Worm (Caenorhabditis elegans) whole organism, dauer: ENCODE results near the gene T28D9.1.

Experiments used
- unc-62 ChIP-seq: sonication (generic microtip); optimal IDR thresholded peaks from 2 replicates; lab custom pipeline; 2017; ENCODE audit warnings: missing biosample characterization, missing genetic modification reagents, missing genetic modification characterization

T28D9.1 gene

DNA sequence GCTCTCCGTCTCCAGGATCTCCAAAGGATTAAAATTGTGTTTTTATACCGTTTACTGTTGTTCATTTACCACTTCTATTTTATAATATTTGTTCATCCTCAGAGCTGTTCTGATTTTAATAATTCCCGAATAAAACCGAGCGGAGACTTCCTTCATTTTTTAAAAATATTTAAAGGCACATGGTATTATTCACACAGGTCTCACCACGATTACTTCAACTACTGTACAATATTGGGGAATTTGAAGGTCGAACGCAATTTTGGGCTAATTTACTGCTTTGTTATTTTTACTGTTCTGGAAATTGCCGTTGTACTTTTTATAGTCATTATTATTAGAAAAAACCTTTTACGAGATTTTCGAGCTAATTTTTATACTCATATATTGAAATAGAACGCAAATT is 1.0 kb upstream of the T28D9.1 start:
- no peak for TF ChIP-seq unc-62

DNA sequence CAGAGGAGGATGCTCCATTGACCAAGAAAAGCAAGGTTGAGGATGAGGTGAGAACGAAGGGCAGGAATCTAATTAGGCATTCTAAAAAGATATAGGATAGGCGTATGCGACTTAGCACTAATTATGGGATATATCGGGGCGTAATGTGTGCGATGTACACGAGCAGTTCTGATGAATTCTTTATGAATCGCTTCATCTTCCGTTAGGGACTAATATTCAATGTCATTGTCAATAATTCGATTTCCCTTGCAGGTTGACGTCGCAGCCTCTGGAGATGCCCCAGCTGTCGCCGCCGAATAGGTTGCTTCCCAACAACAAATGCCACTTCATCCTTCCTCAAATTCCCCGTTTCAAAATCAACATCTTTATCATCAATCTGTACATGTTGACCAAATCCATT is 937 bp downstream of the T28D9.1 start:
- no peak for TF ChIP-seq unc-62

DNA sequence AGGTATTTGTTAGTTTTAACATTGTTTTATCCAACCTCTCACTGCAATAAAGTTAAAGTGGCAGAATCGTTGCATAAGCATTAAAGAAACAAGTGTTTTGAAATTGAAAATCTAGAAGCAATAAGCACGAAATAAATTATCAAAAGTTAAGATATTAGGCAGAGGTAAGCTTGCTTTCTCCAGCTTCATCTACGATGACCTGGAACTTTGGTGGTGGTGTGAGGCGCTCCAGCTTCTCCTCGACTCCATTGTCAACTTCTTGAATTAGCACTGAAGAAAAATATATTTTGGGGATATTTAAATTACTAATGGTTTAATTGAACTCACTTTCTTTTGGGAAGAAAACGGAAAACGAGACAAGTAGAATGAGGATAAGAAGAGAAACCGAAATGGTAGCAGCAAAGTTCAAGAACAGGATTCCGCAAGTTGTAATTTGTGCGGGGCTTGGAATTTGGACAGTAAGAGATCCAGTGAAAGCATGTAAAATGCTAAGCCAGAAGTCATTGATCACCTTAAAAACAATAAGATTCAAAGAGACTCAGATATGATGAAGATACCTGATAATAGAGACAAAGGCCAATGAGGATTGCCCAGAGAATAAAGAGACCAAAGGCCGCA is 1.6 kb downstream of the T28D9.1 start:
- no peak for TF ChIP-seq unc-62

- TF ChIP-seq unc-62: no peak
Measured at ce11 chrII:6496496-6496895, 4.3 kb downstream of the T28D9.1 start.

- no peak for TF ChIP-seq unc-62
Measured at ce11 chrII:6497137-6497536, 4.9 kb downstream of the T28D9.1 start.

ce11 chrII:6498609-6499008 is 6.4 kb downstream of the T28D9.1 start:
- no peak for TF ChIP-seq unc-62

DNA sequence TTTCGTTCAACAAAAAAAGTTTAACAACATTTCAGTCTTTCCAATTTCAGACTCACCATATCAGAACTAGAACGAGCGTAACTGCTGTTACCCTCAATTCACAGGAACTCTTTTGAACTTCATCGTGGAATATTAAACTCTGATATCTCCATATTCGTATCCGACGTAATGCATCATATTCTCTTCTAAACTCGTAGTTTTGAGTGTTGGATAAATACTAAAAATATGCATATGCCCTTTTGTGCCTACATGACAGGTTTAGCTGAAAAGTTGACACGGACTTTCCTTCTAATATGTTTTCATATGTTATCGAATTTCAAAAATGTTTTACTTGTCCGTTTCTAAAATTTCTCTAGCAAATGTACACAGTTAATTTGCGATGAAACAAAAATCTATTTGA is 6.9 kb downstream of the T28D9.1 start, which contains the start of gene twk-49:
Gene twk-49, minus strand, starts transcription at position 101 of the 400 bp plus-strand sequence.
- TF ChIP-seq unc-62: no peak

DNA sequence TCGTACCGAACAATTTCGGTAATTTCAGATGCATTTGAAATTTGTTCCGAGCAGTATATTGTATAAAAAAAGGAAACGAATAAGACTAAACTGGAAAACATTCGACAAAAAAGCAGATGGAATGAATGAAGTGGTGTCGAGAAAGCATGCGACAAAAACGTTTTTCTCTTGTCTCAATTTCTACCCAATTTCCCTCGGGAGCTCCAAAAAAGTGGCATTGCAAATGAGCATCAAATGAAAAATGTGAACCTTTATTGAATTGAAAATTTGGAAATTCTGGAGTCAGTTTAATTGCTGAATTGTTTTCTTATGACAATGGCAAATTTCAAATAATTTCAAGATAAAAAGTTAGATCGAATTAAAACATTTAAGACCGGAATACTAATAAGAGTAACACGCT is 8.0 kb downstream of the T28D9.1 start, which contains the start of gene R05G9.5:
Gene R05G9.5, minus strand, starts transcription at position 101 of the 400 bp plus-strand sequence.
- TF ChIP-seq unc-62: no peak

- TF ChIP-seq unc-62: no peak
Measured at ce11 chrII:6501420-6501819, 9.2 kb downstream of the T28D9.1 start, which contains the start of gene R05G9.3. Gene R05G9.3, minus strand, starts transcription at chrII:6501520.

DNA sequence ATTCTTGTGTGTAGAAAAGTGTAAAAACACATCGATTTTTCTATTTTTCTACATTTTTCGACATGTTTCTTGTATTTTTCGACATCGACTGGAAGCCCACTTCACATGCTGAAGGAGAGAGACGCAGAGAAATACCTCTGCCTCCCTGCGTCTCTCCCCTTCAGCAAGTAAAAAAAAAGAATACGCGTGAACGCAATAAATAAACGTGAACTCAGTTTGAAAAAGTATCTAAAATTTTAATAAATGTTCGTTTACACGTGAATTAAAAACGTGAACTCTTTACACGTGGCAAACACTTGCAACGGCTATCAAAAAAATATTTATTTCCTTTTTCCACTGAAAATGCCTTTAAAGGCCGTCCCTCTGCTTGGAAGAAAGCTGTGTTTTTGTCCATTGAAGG is 10.6 kb downstream of the T28D9.1 start, which contains the start of gene R05G9.1:
Gene R05G9.1, plus strand, starts transcription at position 343 of the 400 bp plus-strand sequence.
- no peak for TF ChIP-seq unc-62

DNA sequence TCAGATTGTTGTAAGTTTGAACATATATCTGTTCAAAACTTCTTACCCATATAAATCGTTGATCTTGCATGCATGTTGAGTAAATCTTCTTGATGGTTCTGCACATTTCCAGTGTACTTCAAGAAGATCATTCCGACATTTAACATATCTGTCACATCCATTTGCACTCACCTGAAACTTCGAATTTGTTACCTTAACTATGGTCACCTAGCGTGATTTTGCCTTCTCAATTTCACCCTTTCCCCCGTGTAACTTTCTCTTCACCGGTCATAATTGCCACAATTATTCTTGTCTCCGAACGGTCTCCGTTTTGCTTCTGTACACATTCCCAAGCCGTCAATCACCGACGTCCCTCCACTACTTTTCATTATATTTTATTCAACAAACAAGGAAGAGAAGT is 21.2 kb downstream of the T28D9.1 start:
- TF ChIP-seq unc-62: no peak

- no peak for TF ChIP-seq unc-62
Measured at ce11 chrII:6513911-6514310, 21.7 kb downstream of the T28D9.1 start, which contains the start of gene R05G9R.1. Gene R05G9R.1, minus strand, starts transcription at chrII:6514011.

DNA sequence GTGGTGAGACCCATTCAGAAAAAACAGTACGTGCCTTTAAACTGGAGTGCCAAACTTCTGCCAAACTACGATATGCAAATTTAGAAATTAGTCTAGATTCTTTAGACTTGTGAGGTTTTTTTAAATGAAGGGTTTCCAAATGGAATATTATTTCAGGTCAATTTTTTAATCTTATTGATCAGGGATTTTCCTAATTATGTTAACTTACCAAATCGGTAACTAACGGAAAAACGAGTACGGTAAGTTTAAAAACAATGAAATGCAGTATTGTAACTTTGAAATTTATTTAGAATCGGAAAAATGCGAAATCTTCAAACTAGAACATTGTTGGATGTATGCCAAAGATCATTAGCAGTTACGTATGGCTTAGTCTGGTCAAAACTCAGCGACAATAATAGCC is 24.1 kb downstream of the T28D9.1 start, which contains the start of gene C56E6.7:
Gene C56E6.7, plus strand, starts transcription at position 301 of the 400 bp plus-strand sequence.
- TF ChIP-seq unc-62: no peak

DNA sequence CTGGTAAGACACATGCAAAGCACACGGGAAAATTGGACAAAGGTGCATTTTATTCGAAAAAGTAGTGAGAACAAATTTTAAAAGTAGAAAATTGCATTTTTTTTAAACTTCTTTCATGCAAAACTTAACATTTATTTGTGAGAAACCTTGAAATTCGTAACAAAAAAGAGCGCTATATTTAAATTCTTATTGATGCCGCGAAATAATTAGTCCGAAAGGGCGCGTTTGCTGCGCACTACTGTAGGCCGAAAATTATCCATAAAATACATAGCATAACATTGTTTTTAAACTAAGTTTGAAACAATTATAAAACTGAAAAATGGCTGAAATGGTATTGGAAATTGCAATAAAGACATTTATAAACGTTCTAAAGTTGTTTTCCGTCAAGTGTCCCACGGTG is 27.5 kb downstream of the T28D9.1 start:
- TF ChIP-seq unc-62: no peak

DNA sequence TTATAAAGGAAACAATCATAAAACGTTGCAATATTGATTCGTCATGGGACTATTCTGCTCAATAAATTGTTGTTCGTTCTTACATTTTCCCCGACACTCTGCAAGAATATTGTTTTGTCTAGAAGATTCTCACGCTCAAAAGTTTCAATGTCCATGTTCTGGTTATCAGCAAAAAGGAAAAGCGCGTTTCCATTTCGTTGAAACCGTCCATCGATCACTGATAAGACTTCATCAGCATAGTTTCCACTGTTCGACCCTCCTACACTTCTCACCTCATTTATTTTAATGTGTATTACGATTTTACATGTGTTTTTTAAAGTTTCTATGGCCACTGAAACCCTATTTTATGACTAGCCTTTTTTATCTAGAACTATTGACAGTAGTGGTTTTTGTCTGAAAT is 27.9 kb downstream of the T28D9.1 start:
- TF ChIP-seq unc-62: no peak

ce11 chrII:6521316-6521715 is 29.1 kb downstream of the T28D9.1 start, which contains the start of gene toe-2:
Gene toe-2, minus strand, starts transcription at chrII:6521385.
- no peak for TF ChIP-seq unc-62

DNA sequence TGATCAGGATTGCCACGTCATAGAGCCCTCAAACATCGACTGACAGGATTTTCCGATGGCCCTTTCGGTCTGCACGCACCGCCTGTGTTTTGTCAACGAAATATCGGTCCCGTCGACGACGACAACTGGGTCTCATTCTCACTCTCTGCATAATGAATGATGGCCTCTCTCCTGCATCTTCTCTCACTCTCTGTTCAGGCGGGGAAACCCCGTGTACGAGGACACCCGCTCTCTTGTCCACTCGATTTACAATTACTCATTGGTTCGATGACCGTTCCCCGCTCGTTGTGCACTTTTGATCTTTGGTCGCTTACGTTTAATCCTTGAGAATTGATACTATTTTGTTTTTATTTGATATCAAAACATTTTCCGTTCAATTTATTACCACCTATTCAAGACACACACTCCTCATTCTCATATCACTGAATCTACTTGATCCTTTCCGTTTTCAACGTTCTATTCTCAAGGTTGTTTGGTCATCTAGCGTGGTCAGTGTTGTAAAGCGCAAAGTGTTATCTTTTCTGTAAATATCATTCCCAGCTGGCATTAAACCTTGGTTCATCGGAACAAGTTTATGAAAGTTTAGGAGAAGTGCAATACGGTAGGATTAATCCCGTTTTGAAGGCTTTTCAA is 30.5 kb downstream of the T28D9.1 start:
- TF ChIP-seq unc-62: no peak

ce11 chrII:6523940-6524339 is 31.7 kb downstream of the T28D9.1 start:
- no peak for TF ChIP-seq unc-62
